Fruit fly (Drosophila melanogaster) whole organism, embryonic: ENCODE measurements around the gene RpS14a.

Experiments
- Abd-B ChIP-seq: fragments of 200-800 bp; sonication (Bioruptor generic); optimal IDR thresholded peaks from 2 replicates; lab custom pipeline; 2018; ENCODE audit warnings: missing biosample characterization, mild to moderate bottlenecking, missing genetic modification characterization, moderate library complexity
- CG1024 ChIP-seq: fragments of 200-800 bp; sonication (Bioruptor generic); IDR thresholded peaks from 2 replicates; pipeline ENCODE4 v1.3.6; 2022; ENCODE audit warnings: missing biosample characterization, missing genetic modification characterization
- CG12942 ChIP-seq: fragments of 200-800 bp; sonication (Bioruptor generic); optimal IDR thresholded peaks from 3 replicates; lab custom pipeline; 2016; ENCODE audit warnings: missing biosample characterization, missing genetic modification characterization
- CG13424 ChIP-seq: fragments of 200-800 bp; sonication (Bioruptor generic); optimal IDR thresholded peaks from 2 replicates; lab custom pipeline; 2019; ENCODE audit warnings: missing biosample characterization, mild to moderate bottlenecking, missing genetic modification characterization, moderate library complexity
- CG14710 ChIP-seq: fragments of 200-800 bp; sonication (Bioruptor generic); optimal IDR thresholded peaks from 3 replicates; lab custom pipeline; 2019; ENCODE audit warnings: missing biosample characterization, mild to moderate bottlenecking, missing genetic modification characterization, moderate library complexity
- CG1529 ChIP-seq: fragments of 200-800 bp; sonication (Bioruptor generic); optimal IDR thresholded peaks from 3 replicates; lab custom pipeline; 2018; ENCODE audit warnings: missing biosample characterization, missing genetic modification characterization
- CG17802 ChIP-seq: fragments of 200-800 bp; sonication (Bioruptor generic); optimal IDR thresholded peaks from 2 replicates; lab custom pipeline; 2018; ENCODE audit warnings: missing biosample characterization, mild to moderate bottlenecking, missing genetic modification characterization, moderate library complexity
- CG30020 ChIP-seq: fragments of 200-800 bp; optimal IDR thresholded peaks from 2 replicates; lab custom pipeline; 2019; ENCODE audit warnings: missing biosample characterization, mild to moderate bottlenecking, missing genetic modification characterization, moderate library complexity
- CG32532 ChIP-seq: fragments of 200-800 bp; sonication (Bioruptor generic); IDR thresholded peaks from 2 replicates; pipeline ENCODE4 v1.3.6; 2022; ENCODE audit warnings: missing biosample characterization, missing genetic modification characterization
- CG5953 ChIP-seq: fragments of 200-800 bp; sonication (Bioruptor generic); IDR thresholded peaks from 2 replicates; pipeline ENCODE4 v1.3.6; 2022; ENCODE audit warnings: missing biosample characterization, missing genetic modification characterization
- CG6683 ChIP-seq: fragments of 200-800 bp; sonication (Bioruptor generic); optimal IDR thresholded peaks from 2 replicates; lab custom pipeline; 2017; ENCODE audit warnings: missing biosample characterization, mild to moderate bottlenecking, missing genetic modification characterization, missing genetic modification reagents
- CG9727 ChIP-seq: fragments of 200-800 bp; sonication (Bioruptor generic); optimal IDR thresholded peaks from 3 replicates; lab custom pipeline; 2017; ENCODE audit warnings: missing biosample characterization, mild to moderate bottlenecking, missing genetic modification characterization
- CrebB ChIP-seq: fragments of 200-800 bp; sonication (Bioruptor generic); optimal IDR thresholded peaks from 3 replicates; lab custom pipeline; 2018; ENCODE audit warnings: missing biosample characterization, mild to moderate bottlenecking, missing genetic modification characterization
- Dip3 ChIP-seq: fragments of 200-800 bp; sonication (Bioruptor generic); optimal IDR thresholded peaks from 3 replicates; lab custom pipeline; 2016; ENCODE audit warnings: missing biosample characterization, missing genetic modification characterization
- Dp ChIP-seq: fragments of 200-800 bp; sonication (Bioruptor generic); optimal IDR thresholded peaks from 2 replicates; lab custom pipeline; 2018; ENCODE audit warnings: missing biosample characterization, mild to moderate bottlenecking, missing genetic modification characterization, moderate library complexity
- Dref ChIP-seq: fragments of 200-800 bp; sonication (Bioruptor generic); IDR thresholded peaks from 2 replicates; pipeline ENCODE4 v1.3.6; 2022; ENCODE audit warnings: missing biosample characterization, missing genetic modification characterization
- Fer3 ChIP-seq: fragments of 200-800 bp; sonication (Bioruptor generic); optimal IDR thresholded peaks from 2 replicates; lab custom pipeline; 2018; ENCODE audit warnings: missing biosample characterization, mild to moderate bottlenecking, missing genetic modification characterization, moderate library complexity
- Hr51 ChIP-seq, 2 experiments: fragments of 200-800 bp; sonication (Bioruptor generic); optimal IDR thresholded peaks; 2 replicates in 1 of 2; 3 replicates in 1 of 2; lab custom pipeline; 2016 to 2018; ENCODE audit warnings: missing biosample characterization in 2 of 2, missing genetic modification characterization in 2 of 2, mild to moderate bottlenecking in 1 of 2, moderate library complexity in 1 of 2
- MTF-1 ChIP-seq: fragments of 200-800 bp; sonication (Bioruptor generic); optimal IDR thresholded peaks from 2 replicates; lab custom pipeline; 2018; ENCODE audit warnings: missing biosample characterization, mild to moderate bottlenecking, missing genetic modification characterization, borderline replicate concordance
- PHDP ChIP-seq: fragments of 200-800 bp; sonication (Bioruptor generic); optimal IDR thresholded peaks from 3 replicates; lab custom pipeline; 2018; ENCODE audit warnings: missing biosample characterization, mild to moderate bottlenecking, missing genetic modification characterization, moderate library complexity
- Scr ChIP-seq: fragments of 200-800 bp; sonication (Bioruptor generic); IDR thresholded peaks from 2 replicates; pipeline ENCODE4 v1.3.6; 2022; ENCODE audit warnings: missing biosample characterization, missing genetic modification characterization; ENCODE audit not compliant: partially characterized antibody
- Sry-β ChIP-seq: fragments of 200-800 bp; sonication (Bioruptor generic); optimal IDR thresholded peaks from 2 replicates; lab custom pipeline; 2018; ENCODE audit warnings: missing biosample characterization, mild to moderate bottlenecking, missing genetic modification characterization, moderate library complexity
- Sry-δ ChIP-seq: fragments of 200-800 bp; sonication (Bioruptor generic); optimal IDR thresholded peaks from 2 replicates; lab custom pipeline; 2016; ENCODE audit warnings: missing biosample characterization, missing genetic modification characterization
- TFAM ChIP-seq: fragments of 200-800 bp; sonication (Bioruptor generic); optimal IDR thresholded peaks from 2 replicates; lab custom pipeline; 2017; ENCODE audit warnings: missing biosample characterization, missing genetic modification characterization, inconsistent platforms
- Tbp ChIP-seq: fragments of >200 bp; optimal IDR thresholded peaks from 2 replicates; lab custom pipeline; 2018; ENCODE audit warnings: missing biosample characterization, missing genetic modification characterization
- al ChIP-seq: fragments of 200-800 bp; sonication (Bioruptor generic); IDR thresholded peaks from 2 replicates; pipeline ENCODE4 v1.3.6; 2022; ENCODE audit warnings: missing biosample characterization, missing genetic modification characterization
- aop ChIP-seq: fragments of 200-800 bp; sonication (Bioruptor generic); IDR thresholded peaks from 2 replicates; pipeline ENCODE4 v1.3.6; 2022; ENCODE audit warnings: missing biosample characterization, missing genetic modification characterization
- bsh ChIP-seq, 2 experiments: fragments of 200-800 bp; sonication (Bioruptor generic); optimal IDR thresholded peaks; 2 replicates each; lab custom pipeline; 2017 to 2018; ENCODE audit warnings: mild to moderate bottlenecking in 2 of 2, missing biosample characterization in 2 of 2, missing genetic modification characterization in 2 of 2, moderate library complexity in 1 of 2
- chn ChIP-seq: fragments of 200-800 bp; sonication (Bioruptor generic); optimal IDR thresholded peaks from 2 replicates; lab custom pipeline; 2016; ENCODE audit warnings: missing biosample characterization, missing genetic modification characterization
- disco-r ChIP-seq: fragments of 200-800 bp; sonication (Bioruptor generic); optimal IDR thresholded peaks from 2 replicates; lab custom pipeline; 2016; ENCODE audit warnings: missing biosample characterization, missing genetic modification characterization
- dm ChIP-seq: fragments of 200-800 bp; sonication (Bioruptor generic); optimal IDR thresholded peaks from 3 replicates; lab custom pipeline; 2016; ENCODE audit warnings: missing biosample characterization, missing genetic modification characterization
- dmrt11E ChIP-seq: fragments of 200-800 bp; sonication (Bioruptor generic); optimal IDR thresholded peaks from 3 replicates; lab custom pipeline; 2018; ENCODE audit warnings: missing biosample characterization, mild to moderate bottlenecking, missing genetic modification characterization, moderate library complexity
- dpn ChIP-seq, 2 experiments: fragments of 200-800 bp; sonication (Bioruptor generic); optimal IDR thresholded peaks; 3 replicates each; lab custom pipeline; 2016; ENCODE audit warnings: missing biosample characterization in 2 of 2, missing genetic modification characterization in 2 of 2
- dysf ChIP-seq: fragments of 200-800 bp; sonication (Bioruptor generic); IDR thresholded peaks from 3 replicates; pipeline ENCODE4 v1.3.6; 2022; ENCODE audit warnings: missing biosample characterization, missing genetic modification characterization
- emc ChIP-seq: fragments of 200-800 bp; sonication (Bioruptor generic); optimal IDR thresholded peaks from 2 replicates; lab custom pipeline; 2016; ENCODE audit warnings: missing biosample characterization, missing genetic modification characterization
- knrl ChIP-seq: fragments of 200-800 bp; sonication (Bioruptor generic); IDR thresholded peaks from 3 replicates; pipeline ENCODE4 v1.3.6; 2022; ENCODE audit warnings: missing biosample characterization, missing genetic modification characterization; ENCODE audit not compliant: partially characterized antibody
- lmd ChIP-seq: fragments of 200-800 bp; sonication (Bioruptor generic); IDR thresholded peaks from 2 replicates; pipeline ENCODE4 v1.3.6; 2022; ENCODE audit warnings: missing biosample characterization, missing genetic modification characterization
- lov ChIP-seq, 2 experiments: fragments of 200-800 bp in 1 of 2; fragments of >200 bp in 1 of 2; sonication (Bioruptor generic) in 1 of 2; IDR thresholded peaks in 1 of 2; optimal IDR thresholded peaks in 1 of 2; 2 replicates in 1 of 2; 3 replicates in 1 of 2; pipeline versions ENCODE4 v1.3.6 to Lab custom; 2017 to 2022; ENCODE audit warnings: missing biosample characterization in 1 of 2, missing genetic modification characterization in 1 of 2
- nom ChIP-seq: fragments of 200-800 bp; sonication (Bioruptor generic); optimal IDR thresholded peaks from 2 replicates; lab custom pipeline; 2017; ENCODE audit warnings: missing biosample characterization, missing genetic modification characterization, mild to moderate bottlenecking, moderate library complexity, missing genetic modification reagents
- oc ChIP-seq: fragments of 200-800 bp; sonication (Bioruptor generic); optimal IDR thresholded peaks from 2 replicates; lab custom pipeline; 2018; ENCODE audit warnings: missing biosample characterization, mild to moderate bottlenecking, missing genetic modification characterization, moderate library complexity
- p53 ChIP-seq: fragments of 200-800 bp; sonication (Bioruptor generic); optimal IDR thresholded peaks from 2 replicates; lab custom pipeline; 2016; ENCODE audit warnings: missing biosample characterization, missing genetic modification characterization
- pan ChIP-seq, 4 experiments: fragments of >200 bp in 3 of 4; fragments of 200-800 bp in 1 of 4; sonication (Bioruptor generic) in 1 of 4; optimal IDR thresholded peaks in 3 of 4; IDR thresholded peaks in 1 of 4; 2 replicates each; pipeline versions ENCODE4 v1.3.6 to Lab custom; 2017 to 2022; ENCODE audit warnings: missing biosample characterization in 2 of 4, missing genetic modification characterization in 2 of 4, mixed read lengths in 1 of 4
- phol ChIP-seq: fragments of 200-800 bp; sonication (Bioruptor generic); optimal IDR thresholded peaks from 3 replicates; lab custom pipeline; 2018; ENCODE audit warnings: missing biosample characterization, mild to moderate bottlenecking, missing genetic modification characterization, moderate library complexity
- sc ChIP-seq, 3 experiments: fragments of >200 bp in 2 of 3; fragments of 200-800 bp in 1 of 3; sonication (Bioruptor generic) in 1 of 3; optimal IDR thresholded peaks; 2 replicates in 2 of 3; 3 replicates in 1 of 3; lab custom pipeline; 2017; ENCODE audit warnings: mild to moderate bottlenecking in 1 of 3, missing biosample characterization in 1 of 3, missing genetic modification characterization in 1 of 3, missing genetic modification reagents in 1 of 3
- sna ChIP-seq: fragments of 200-800 bp; sonication (Bioruptor generic); IDR thresholded peaks from 2 replicates; pipeline ENCODE4 v1.3.6; 2022; ENCODE audit warnings: missing biosample characterization, missing genetic modification characterization; ENCODE audit not compliant: partially characterized antibody
- yki ChIP-seq: fragments of >200 bp; optimal IDR thresholded peaks from 3 replicates; lab custom pipeline; 2018

RpS14a gene

dm6 chrX:7893411-7894122, 40.0 kb upstream of the RpS14a start, which contains the start of the genes CG45089, ND-MNLL and p115 (continued):
- TF ChIP-seq aop (GFP tag; lab: Robert Waterston, UW) (no peak), CG5953 (GFP tag; lab: Robert Waterston, UW) (no peak), dpn (GFP tag; optimal IDR thresholded peaks at IDR 0.05; lab: Kevin White, UChicago) (peak; percentile 11 to 68), Dp (GFP tag; lab: Kevin White, UChicago) (peak; percentile 35), CG6683 (GFP tag; lab: Kevin White, UChicago) (peak; percentile 0), CG13424 (tag; lab: Kevin White, UChicago) (peak; percentile 72), MTF-1 (GFP tag; lab: Kevin White, UChicago) (no peak), CG1529 (peak; percentile 6), phol (tag; lab: Kevin White, UChicago) (peak; percentile 69), dmrt11E (peak; percentile 56), CG9727 (GFP tag; lab: Kevin White, UChicago) (peak; percentile 71), dysf (GFP tag; lab: Robert Waterston, UW) (peak; percentile 50; the same call in 1 of the 3 replicates), CG14710 (tag; lab: Kevin White, UChicago) (peak; percentile 77), Tbp (GFP tag; lab: Kevin White, UChicago) (no peak), bsh (GFP tag; optimal IDR thresholded peaks at IDR 0.05; lab: Kevin White, UChicago) (peak in 1 of 2 experiments; percentile 60), emc (GFP tag; lab: Kevin White, UChicago) (no peak), Scr (GFP tag; lab: Robert Waterston, UW) (peak; percentile 72), Fer3 (tag; lab: Kevin White, UChicago) (peak; percentile 47), CG17802 (tag; lab: Kevin White, UChicago) (no peak), Abd-B (peak; percentile 65), disco-r (GFP tag; lab: Kevin White, UChicago) (no peak), pan (optimal IDR thresholded peaks at IDR 0.05; lab: Kevin White, UChicago) (no peak), pan (GFP tag; optimal IDR thresholded peaks at IDR 0.05 in 1 of 2, IDR thresholded peaks at IDR 0.05 in 1 of 2) (peak in 1 of 2 experiments; percentile 20), CG30020 (peak; percentile 67), lov (optimal IDR thresholded peaks at IDR 0.05; lab: Kevin White, UChicago) (no peak), lov (GFP tag; IDR thresholded peaks at IDR 0.05; lab: Robert Waterston, UW) (no peak), CG32532 (GFP tag; lab: Robert Waterston, UW) (peak; percentile 43; the same call in 1 of the 2 replicates), Sry-β (GFP tag; lab: Kevin White, UChicago) (peak; percentile 89), oc (tag; lab: Kevin White, UChicago) (peak; percentile 31), knrl (peak; percentile 69), PHDP (tag; lab: Kevin White, UChicago) (peak; percentile 52), lmd (GFP tag; lab: Robert Waterston, UW) (peak; percentile 62), sc (optimal IDR thresholded peaks at IDR 0.05; lab: Kevin White, UChicago) (no peak), sc (GFP tag; optimal IDR thresholded peaks at IDR 0.05; lab: Kevin White, UChicago) (peak; percentile 6), Dref (GFP tag; lab: Robert Waterston, UW) (peak; percentile 66), CrebB (tag; lab: Kevin White, UChicago) (no peak), TFAM (GFP tag; lab: Kevin White, UChicago) (no peak), dm (GFP tag; lab: Kevin White, UChicago) (peak; percentile 14), p53 (GFP tag; lab: Kevin White, UChicago) (peak; percentile 68), yki (no peak), chn (peak; percentile 28), Dip3 (GFP tag; lab: Kevin White, UChicago) (peak; percentile 26), al (GFP tag; lab: Robert Waterston, UW) (peak; percentile 46; the same call in 1 of the 2 replicates), Sry-δ (peak; percentile 78), CG1024 (GFP tag; lab: Robert Waterston, UW) (0 out of 2 replicates have a peak, but pooled peaks have one; percentile 31), CG12942 (GFP tag; lab: Kevin White, UChicago) (peak; percentile 48), nom (GFP tag; lab: Kevin White, UChicago) (no peak), Hr51 (GFP tag; optimal IDR thresholded peaks at IDR 0.05; lab: Kevin White, UChicago) (peak; percentile 35 to 64), sna (GFP tag; lab: Robert Waterston, UW) (peak; percentile 41; the same call in 1 of the 2 replicates)
